Fruit fly (Drosophila melanogaster) whole organism, wandering third instar larva: ENCODE data around the gene Uqcc1.

Source experiments
- Abd-B ChIP-seq: fragments of >200 bp; optimal IDR thresholded peaks from 2 replicates; lab custom pipeline; 2017; ENCODE audit warnings: missing biosample characterization, missing genetic modification characterization
- CG32264 ChIP-seq: fragments of 200-800 bp; sonication (Bioruptor generic); optimal IDR thresholded peaks from 2 replicates; lab custom pipeline; 2016; ENCODE audit warnings: missing biosample characterization, missing genetic modification characterization
- CG9705 ChIP-seq: fragments of 200-800 bp; sonication (Bioruptor generic); optimal IDR thresholded peaks from 2 replicates; lab custom pipeline; 2018; ENCODE audit warnings: missing biosample characterization, mild to moderate bottlenecking, missing genetic modification characterization
- CrebA ChIP-seq: fragments of 200-800 bp; sonication (Bioruptor generic); optimal IDR thresholded peaks from 2 replicates; lab custom pipeline; 2016; ENCODE audit warnings: missing biosample characterization, mild to moderate bottlenecking, missing genetic modification characterization, borderline replicate concordance
- Dfd ChIP-seq: fragments of >200 bp; optimal IDR thresholded peaks from 2 replicates; lab custom pipeline; 2017; ENCODE audit warnings: missing biosample characterization, missing genetic modification characterization
- Dif ChIP-seq: fragments of 200-275, 200-300 bp; sonication (Bioruptor generic); optimal IDR thresholded peaks from 2 replicates; lab custom pipeline; 2018; ENCODE audit warnings: missing biosample characterization, missing genetic modification characterization; ENCODE audit not compliant: partially characterized antibody
- HLH106 ChIP-seq: fragments of 200-800 bp; optimal IDR thresholded peaks from 3 replicates; lab custom pipeline; 2019; ENCODE audit warnings: missing biosample characterization, mild to moderate bottlenecking, missing genetic modification characterization, moderate library complexity
- Hnf4 ChIP-seq: fragments of 200-800 bp; sonication (Bioruptor generic); optimal IDR thresholded peaks from 2 replicates; lab custom pipeline; 2016; ENCODE audit warnings: missing biosample characterization, mild to moderate bottlenecking, missing genetic modification characterization
- Hr78 ChIP-seq: fragments of >200 bp; optimal IDR thresholded peaks from 2 replicates; lab custom pipeline; 2017; ENCODE audit warnings: missing biosample characterization, missing genetic modification characterization
- Hr83 ChIP-seq: fragments of 200-300 bp; sonication (Bioruptor generic); optimal IDR thresholded peaks from 2 replicates; lab custom pipeline; 2016; ENCODE audit warnings: missing biosample characterization, mild to moderate bottlenecking, missing genetic modification characterization, moderate library complexity; ENCODE audit not compliant: poor library complexity, severe bottlenecking
- Jra ChIP-seq: sonication (Bioruptor generic); optimal IDR thresholded peaks from 2 replicates; lab custom pipeline; 2016; ENCODE audit warnings: missing biosample characterization, missing genetic modification characterization
- OdsH ChIP-seq: fragments of 200-800 bp; sonication (Bioruptor generic); optimal IDR thresholded peaks from 2 replicates; lab custom pipeline; 2016; ENCODE audit warnings: missing biosample characterization, mild to moderate bottlenecking, missing genetic modification characterization
- Rel ChIP-seq, 2 experiments: fragments of 200-800 bp; sonication (Bioruptor generic) in 1 of 2; optimal IDR thresholded peaks; 2 replicates in 1 of 2; 3 replicates in 1 of 2; lab custom pipeline; 2016 to 2019; ENCODE audit warnings: mild to moderate bottlenecking in 2 of 2, missing biosample characterization in 2 of 2, missing genetic modification characterization in 2 of 2, moderate library complexity in 1 of 2
- Sp1 ChIP-seq: fragments of 200-800 bp; sonication (Bioruptor generic); optimal IDR thresholded peaks from 3 replicates; lab custom pipeline; 2019; ENCODE audit warnings: missing biosample characterization, mild to moderate bottlenecking, missing genetic modification characterization, moderate library complexity
- Vsx2 ChIP-seq: fragments of 200-300, 225-300 bp; sonication (Bioruptor generic); optimal IDR thresholded peaks from 2 replicates; lab custom pipeline; 2018; ENCODE audit warnings: missing biosample characterization, missing genetic modification characterization; ENCODE audit not compliant: partially characterized antibody
- br ChIP-seq: fragments of 200-800 bp; sonication (Bioruptor generic); optimal IDR thresholded peaks from 2 replicates; lab custom pipeline; 2016; ENCODE audit warnings: missing biosample characterization, missing genetic modification characterization
- brk ChIP-seq: fragments of 200-800 bp; sonication (Bioruptor generic); optimal IDR thresholded peaks from 2 replicates; lab custom pipeline; 2016; ENCODE audit warnings: missing biosample characterization, mild to moderate bottlenecking, missing genetic modification characterization
- dl ChIP-seq, 2 experiments: fragments of 175-275, 200-275 bp in 1 of 2; fragments of 200-275 bp in 1 of 2; sonication (Bioruptor generic); optimal IDR thresholded peaks; lab custom pipeline; 2018; ENCODE audit warnings: mild to moderate bottlenecking in 2 of 2, missing biosample characterization in 2 of 2, missing genetic modification characterization in 2 of 2, moderate library complexity in 2 of 2; ENCODE audit not compliant: partially characterized antibody in 2 of 2, insufficient read depth in 1 of 2
- dsf ChIP-seq: sonication (Bioruptor generic); optimal IDR thresholded peaks from 2 replicates; lab custom pipeline; 2016; ENCODE audit warnings: missing biosample characterization, missing genetic modification characterization, borderline replicate concordance
- ey ChIP-seq: fragments of 200-800 bp; sonication (Bioruptor generic); optimal IDR thresholded peaks from 2 replicates; lab custom pipeline; 2016; ENCODE audit warnings: missing biosample characterization, missing genetic modification characterization
- foxo ChIP-seq, 2 experiments: fragments of 200-800 bp; sonication (Bioruptor generic); optimal IDR thresholded peaks; 2 replicates in 1 of 2; 3 replicates in 1 of 2; lab custom pipeline; 2016 to 2017; ENCODE audit warnings: missing biosample characterization in 2 of 2, missing genetic modification characterization in 2 of 2
- fru ChIP-seq: fragments of 200-800 bp; sonication (Bioruptor generic); optimal IDR thresholded peaks from 3 replicates; lab custom pipeline; 2016; ENCODE audit warnings: missing biosample characterization, mild to moderate bottlenecking, missing genetic modification characterization
- h ChIP-seq: fragments of 200-800 bp; sonication (Bioruptor generic); optimal IDR thresholded peaks from 3 replicates; lab custom pipeline; 2016; ENCODE audit warnings: missing biosample characterization, mild to moderate bottlenecking, missing genetic modification characterization
- lola ChIP-seq: fragments of >200 bp; optimal IDR thresholded peaks from 2 replicates; lab custom pipeline; 2017; ENCODE audit warnings: missing biosample characterization, missing genetic modification characterization
- sage ChIP-seq: fragments of 200-800 bp; sonication (Bioruptor generic); optimal IDR thresholded peaks from 2 replicates; lab custom pipeline; 2016; ENCODE audit warnings: missing biosample characterization, mild to moderate bottlenecking, missing genetic modification characterization
- sv ChIP-seq: fragments of 200-800 bp; sonication (Bioruptor generic); optimal IDR thresholded peaks from 3 replicates; lab custom pipeline; 2016; ENCODE audit warnings: missing biosample characterization, missing genetic modification characterization
- tai ChIP-seq: sonication (Bioruptor generic); optimal IDR thresholded peaks from 2 replicates; lab custom pipeline; 2016; ENCODE audit warnings: missing biosample characterization, missing genetic modification characterization
- usp ChIP-seq: fragments of >200 bp; optimal IDR thresholded peaks from 2 replicates; lab custom pipeline; 2017; ENCODE audit warnings: missing biosample characterization, missing genetic modification characterization
- woc ChIP-seq: sonication (Bioruptor generic); optimal IDR thresholded peaks from 2 replicates; lab custom pipeline; 2016; ENCODE audit warnings: missing biosample characterization, mild to moderate bottlenecking, missing genetic modification characterization

The Uqcc1 gene

DNA sequence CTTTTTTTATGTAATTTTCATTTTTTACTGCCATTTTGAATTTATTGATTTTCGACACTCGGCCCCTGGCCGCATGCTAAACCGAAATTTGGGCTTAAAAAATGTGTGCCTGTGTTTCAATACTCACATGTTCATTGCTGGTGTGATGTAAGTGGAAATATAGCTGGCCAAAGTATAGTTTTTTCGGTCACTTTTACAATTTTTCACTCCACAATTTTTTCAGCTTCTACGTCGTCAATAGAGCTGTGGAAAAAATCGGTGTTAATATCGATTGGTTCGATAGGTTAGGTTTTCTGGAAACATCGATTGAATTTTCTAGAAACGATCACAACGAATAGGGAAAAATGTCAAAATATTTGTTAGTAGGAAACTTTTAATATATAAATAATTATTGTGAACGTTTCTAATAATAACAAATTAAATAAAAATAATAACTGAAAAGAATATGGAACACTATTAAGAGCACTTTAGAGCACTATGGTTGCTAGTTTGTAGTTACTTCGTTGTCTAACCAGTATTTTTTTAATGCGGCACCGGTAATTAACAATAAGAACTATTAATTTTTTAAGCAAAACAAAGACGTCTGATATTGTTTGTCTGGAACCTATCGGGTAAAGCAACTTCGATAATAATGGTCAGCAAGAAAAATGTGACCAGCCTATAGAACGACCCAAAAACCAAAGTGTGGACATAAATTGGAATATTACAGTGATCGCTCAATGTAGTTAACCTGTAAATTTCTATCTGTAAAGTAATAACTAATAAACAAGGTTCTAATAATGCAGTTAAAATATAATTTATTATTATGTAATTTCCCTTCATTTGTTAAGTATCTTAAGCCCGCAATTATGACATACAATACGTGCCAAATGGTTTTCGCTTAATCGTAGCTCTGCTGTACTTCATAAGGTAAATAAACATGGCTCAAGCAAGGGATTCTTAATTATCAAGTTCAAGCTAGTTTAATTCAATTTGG, 2.4 kb downstream of the Uqcc1 start, which contains the start of the genes CG10077 and CG9948 (continued):
- TF ChIP-seq Vsx2 (GFP tag; lab: Kevin White, UChicago) (no peak), CrebA (GFP tag; lab: Kevin White, UChicago) (no peak), Dfd (GFP tag; lab: Kevin White, UChicago) (no peak), fru (GFP tag; lab: Kevin White, UChicago) (peak; percentile 86)

DNA sequence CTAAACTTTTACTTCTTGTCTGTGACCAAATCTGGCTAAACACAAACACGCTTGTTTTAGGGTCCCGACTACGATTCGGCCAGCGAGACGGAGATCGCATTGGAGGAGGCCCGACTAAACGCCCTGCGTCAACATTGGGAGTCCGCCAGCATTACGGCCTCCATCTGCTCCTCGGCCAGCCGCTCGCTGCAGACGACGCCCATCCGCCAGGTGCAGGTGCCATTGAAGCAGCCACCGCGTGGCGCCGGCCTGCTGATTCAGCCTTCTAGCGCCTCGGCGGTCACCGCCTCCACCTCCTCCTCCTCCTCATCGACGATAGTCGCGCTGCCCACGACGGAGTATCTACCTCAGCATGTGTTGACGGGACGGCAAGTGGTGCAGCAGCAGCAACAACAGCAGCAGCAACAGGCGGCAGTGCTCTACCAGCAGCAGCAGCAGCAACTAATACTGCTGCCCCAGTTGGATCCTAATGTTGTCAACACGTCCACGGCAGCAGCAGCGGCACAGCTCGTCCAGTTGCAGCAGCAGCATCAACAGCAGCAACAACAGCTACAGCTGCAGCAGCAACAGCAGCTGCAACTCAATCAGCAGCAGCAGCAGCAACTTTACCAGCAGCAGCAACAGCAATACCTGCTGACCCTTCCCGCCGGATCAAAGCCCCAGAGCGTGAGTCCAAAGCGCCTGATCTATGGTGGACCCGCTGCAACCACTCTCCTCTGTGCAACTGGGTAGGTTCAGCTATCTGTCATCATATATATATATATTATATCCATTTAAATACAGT, 10.5 kb downstream of the Uqcc1 start:
- TF ChIP-seq br (GFP tag; lab: Kevin White, UChicago) (no peak), Dfd (GFP tag; lab: Kevin White, UChicago) (peak; percentile 94)
- TF ChIP-seq, all 38 proteins: peak for 1

DNA sequence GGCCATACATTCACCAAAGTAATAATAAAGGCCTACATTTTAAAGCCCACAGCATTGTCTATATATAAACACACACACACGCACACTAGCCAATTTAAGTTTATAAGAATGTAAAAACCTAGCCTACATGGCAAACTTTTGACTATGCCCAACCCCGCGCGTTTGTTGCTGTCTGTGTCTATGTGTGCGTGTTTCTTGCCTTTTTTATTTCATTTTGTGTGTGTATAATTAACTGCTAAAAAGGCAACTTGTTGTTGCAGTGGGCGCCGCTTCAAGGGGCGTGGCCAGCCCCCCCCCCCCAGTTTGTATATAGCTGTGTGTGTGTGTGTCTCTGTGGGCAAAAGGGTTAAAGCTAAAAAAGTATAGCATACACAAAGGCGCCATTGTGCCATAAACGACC, 12.6 kb downstream of the Uqcc1 start:
- no peak for TF ChIP-seq CG32264
- TF ChIP-seq fru (GFP tag; lab: Kevin White, UChicago) = no peak
- no peak for TF ChIP-seq Sp1 (GFP tag; lab: Kevin White, UChicago)
- no peak for TF ChIP-seq Hr78 (GFP tag; lab: Kevin White, UChicago)
- no peak for TF ChIP-seq h (GFP tag; lab: Kevin White, UChicago)
- TF ChIP-seq sv = no peak
- TF ChIP-seq Jra (GFP tag; lab: Kevin White, UChicago) = no peak
- no peak for TF ChIP-seq tai (GFP tag; lab: Kevin White, UChicago)
- TF ChIP-seq Rel (GFP tag; optimal IDR thresholded peaks at IDR 0.05; lab: Kevin White, UChicago) = no peak
- no peak for TF ChIP-seq Rel (tag; optimal IDR thresholded peaks at IDR 0.05; lab: Kevin White, UChicago)
- TF ChIP-seq Dfd (GFP tag; lab: Kevin White, UChicago) = no peak

DNA sequence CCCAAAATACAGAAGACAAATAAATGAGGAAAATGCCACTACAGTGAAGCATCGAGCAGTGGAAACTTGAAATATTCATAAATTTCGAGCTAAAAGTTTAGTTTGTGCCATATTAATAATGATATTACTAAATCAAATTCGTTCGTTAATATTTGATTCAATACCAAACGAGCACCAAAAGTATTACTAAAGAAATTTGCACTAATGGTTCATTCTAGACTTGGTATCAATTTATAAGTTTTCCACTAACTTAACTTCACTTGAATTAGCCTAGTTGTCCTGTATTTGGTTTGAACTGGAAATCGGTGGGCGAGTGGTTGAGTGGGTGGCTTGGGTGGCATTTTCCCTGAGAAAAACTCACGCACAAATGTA, 14.0 kb downstream of the Uqcc1 start:
- no peak for TF ChIP-seq Abd-B (GFP tag; lab: Kevin White, UChicago)
- no peak for TF ChIP-seq tai (GFP tag; lab: Kevin White, UChicago)
- TF ChIP-seq Vsx2 (GFP tag; lab: Kevin White, UChicago) = no peak
- no peak for TF ChIP-seq ey (GFP tag; lab: Kevin White, UChicago)
- TF ChIP-seq dsf (GFP tag; lab: Kevin White, UChicago) = no peak
- TF ChIP-seq OdsH (GFP tag; lab: Kevin White, UChicago) = no peak
- TF ChIP-seq HLH106 (tag; lab: Kevin White, UChicago) = no peak
- no peak for TF ChIP-seq usp (GFP tag; lab: Kevin White, UChicago)
- no peak for TF ChIP-seq dl (GFP tag; optimal IDR thresholded peaks at IDR 0.05; lab: Kevin White, UChicago; ENCODE audit: insufficient read depth in 1 of 2, partially characterized antibody in 2 of 2)
- TF ChIP-seq Hr78 (GFP tag; lab: Kevin White, UChicago) = no peak

DNA sequence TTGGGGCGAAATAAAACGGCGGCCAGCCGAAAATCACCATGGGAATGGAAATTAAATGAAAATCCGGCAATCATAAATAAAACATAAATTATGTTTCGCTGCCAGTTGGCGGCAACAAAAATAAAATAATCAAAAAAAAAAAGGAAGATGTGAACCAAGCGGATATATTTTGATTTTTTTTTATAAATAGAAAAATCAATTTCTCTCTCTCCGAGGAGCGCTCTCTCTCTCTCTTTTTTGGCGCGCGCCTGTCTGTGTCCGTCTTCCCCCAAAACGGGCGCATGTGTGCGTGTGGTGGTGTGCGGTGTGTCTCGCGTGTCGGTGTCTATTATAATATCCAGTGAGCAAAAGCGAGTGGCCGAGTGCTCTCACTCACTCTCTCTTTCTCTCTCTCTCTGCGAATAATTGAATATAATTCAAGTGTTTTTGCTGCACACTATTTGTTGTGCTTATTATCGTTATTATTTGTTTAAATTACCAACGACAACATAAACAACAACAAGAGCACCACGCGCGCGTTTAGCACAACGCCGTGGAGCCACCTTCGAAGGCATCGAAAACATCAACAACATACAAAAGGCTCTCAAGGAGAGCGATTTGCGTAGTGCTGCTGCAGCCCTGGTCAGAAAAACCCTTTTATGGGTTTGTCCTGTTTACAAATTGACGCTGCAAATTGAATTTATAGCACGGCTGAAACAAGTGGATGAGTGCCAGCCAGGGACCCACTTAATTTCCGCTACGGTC, 14.5 kb downstream of the Uqcc1 start:
- TF ChIP-seq CG9705 (GFP tag; lab: Kevin White, UChicago) = no peak
- no peak for TF ChIP-seq brk (GFP tag; lab: Kevin White, UChicago)
- no peak for TF ChIP-seq br (GFP tag; lab: Kevin White, UChicago)
- no peak for TF ChIP-seq woc (GFP tag; lab: Kevin White, UChicago)
- no peak for TF ChIP-seq foxo (GFP tag; optimal IDR thresholded peaks at IDR 0.05; lab: Kevin White, UChicago)
- no peak for TF ChIP-seq dl (GFP tag; optimal IDR thresholded peaks at IDR 0.05; lab: Kevin White, UChicago; ENCODE audit: insufficient read depth in 1 of 2, partially characterized antibody in 2 of 2)
- no peak for TF ChIP-seq Hr83 (GFP tag; lab: Kevin White, UChicago)
- TF ChIP-seq Dif = no peak
- TF ChIP-seq Hnf4 (GFP tag; lab: Kevin White, UChicago) = no peak
- TF ChIP-seq Jra (GFP tag; lab: Kevin White, UChicago) = no peak
- TF ChIP-seq lola (GFP tag; lab: Kevin White, UChicago) = no peak
- no peak for TF ChIP-seq ey (GFP tag; lab: Kevin White, UChicago)
- TF ChIP-seq sv = no peak
- no peak for TF ChIP-seq fru (GFP tag; lab: Kevin White, UChicago)
- no peak for TF ChIP-seq sage (GFP tag; lab: Kevin White, UChicago)
- TF ChIP-seq, all 38 proteins: peak for 0
